Worm (Caenorhabditis elegans) whole organism, young adult: ENCODE data around the gene B0035.15.
A peak's percentile ranks its signal among the peaks of the same experiment; 100 is the strongest.

Experiments used
- B0035.1 ChIP-seq: sonication (generic microtip); optimal IDR thresholded peaks from 2 replicates; lab custom pipeline; 2016; ENCODE audit warnings: missing genetic modification characterization, mild to moderate bottlenecking, missing compliant biosample characterization, missing genotype, missing genetic modification reagents
- B0336.3 ChIP-seq: fragments of 200-800 bp; sonication (Bioruptor generic); IDR thresholded peaks from 2 replicates; pipeline ENCODE4 v1.3.6; 2022; ENCODE audit warnings: missing genetic modification characterization, missing compliant biosample characterization
- F37B4.10 ChIP-seq: fragments of 200-800 bp; sonication (Bioruptor generic); IDR thresholded peaks from 2 replicates; pipeline ENCODE4 v1.3.6; 2022; ENCODE audit warnings: missing genetic modification characterization, missing compliant biosample characterization
- F39B2.1 ChIP-seq: fragments of 200-800 bp; sonication (Bioruptor generic); IDR thresholded peaks from 2 replicates; pipeline ENCODE4 v1.3.6; 2022; ENCODE audit warnings: missing genetic modification reagents, missing genetic modification characterization, missing compliant biosample characterization
- F52B5.7 ChIP-seq: sonication (generic microtip); optimal IDR thresholded peaks from 2 replicates; lab custom pipeline; 2016; ENCODE audit warnings: mild to moderate bottlenecking, missing genetic modification characterization, missing compliant biosample characterization
- F55B11.4 ChIP-seq: sonication (generic microtip); optimal IDR thresholded peaks from 2 replicates; lab custom pipeline; 2016; ENCODE audit warnings: missing compliant biosample characterization, missing genetic modification characterization, borderline replicate concordance; ENCODE audit not compliant: insufficient read depth
- F57C9.4 ChIP-seq: sonication (generic microtip); optimal IDR thresholded peaks from 2 replicates; lab custom pipeline; 2017; ENCODE audit warnings: mild to moderate bottlenecking, missing genetic modification characterization, missing compliant biosample characterization
- K12H6.12 ChIP-seq: fragments of 200-800 bp; sonication (Bioruptor generic); optimal IDR thresholded peaks from 2 replicates; lab custom pipeline; 2018; ENCODE audit warnings: mild to moderate bottlenecking, missing genetic modification characterization, missing compliant biosample characterization
- T07F8.4 ChIP-seq: sonication (generic microtip); optimal IDR thresholded peaks from 2 replicates; lab custom pipeline; 2016; ENCODE audit warnings: mild to moderate bottlenecking, missing genetic modification characterization, moderate library complexity, missing compliant biosample characterization
- T26A5.8 ChIP-seq: sonication (generic microtip); optimal IDR thresholded peaks from 2 replicates; lab custom pipeline; 2016; ENCODE audit warnings: missing genetic modification characterization, missing compliant biosample characterization
- ZK185.1 ChIP-seq: sonication (generic microtip); optimal IDR thresholded peaks from 2 replicates; lab custom pipeline; 2016; ENCODE audit warnings: mild to moderate bottlenecking, missing genetic modification characterization, missing compliant biosample characterization; ENCODE audit not compliant: poor library complexity, severe bottlenecking
- attf-3 ChIP-seq: fragments of 200-800 bp; sonication (Bioruptor generic); conservative IDR thresholded peaks from 2 replicates; pipeline ENCODE4 v1.3.6; 2022; ENCODE audit warnings: missing genetic modification reagents, missing genetic modification characterization, missing compliant biosample characterization
- ceh-40 ChIP-seq: fragments of 200-800 bp; sonication (Bioruptor generic); IDR thresholded peaks from 2 replicates; pipeline ENCODE4 v1.3.6; 2022; ENCODE audit warnings: missing genetic modification characterization, missing compliant biosample characterization
- chd-7 ChIP-seq: sonication (generic microtip); optimal IDR thresholded peaks from 2 replicates; lab custom pipeline; 2016; ENCODE audit warnings: mild to moderate bottlenecking, missing genetic modification characterization, moderate library complexity, missing compliant biosample characterization
- dox-1 ChIP-seq: fragments of 200-800 bp; sonication (Bioruptor generic); IDR thresholded peaks from 2 replicates; pipeline ENCODE4 v1.3.6; 2022; ENCODE audit warnings: missing genetic modification reagents, missing genetic modification characterization, missing compliant biosample characterization
- dpff-1 ChIP-seq: sonication (generic microtip); optimal IDR thresholded peaks from 2 replicates; lab custom pipeline; 2017; ENCODE audit warnings: mild to moderate bottlenecking, missing genetic modification characterization, missing compliant biosample characterization
- dpl-1 ChIP-seq: fragments of 150-350 bp; optimal IDR thresholded peaks from 2 replicates; lab custom pipeline; 2014; ENCODE audit warnings: missing biosample characterization, missing genetic modification reagents, missing genetic modification characterization
- efl-1 ChIP-seq: fragments of 150-350 bp; optimal IDR thresholded peaks from 2 replicates; lab custom pipeline; 2014; ENCODE audit warnings: missing biosample characterization, missing genetic modification reagents, missing genetic modification characterization
- egl-18 ChIP-seq: fragments of 200-800 bp; sonication (Bioruptor generic); IDR thresholded peaks from 2 replicates; pipeline ENCODE4 v1.3.6; 2022; ENCODE audit warnings: missing genetic modification reagents, missing genetic modification characterization, missing compliant biosample characterization
- egrh-3 ChIP-seq: fragments of 200-800 bp; sonication (Bioruptor generic); IDR thresholded peaks from 2 replicates; pipeline ENCODE4 v1.3.6; 2022; ENCODE audit warnings: missing genetic modification reagents, missing genetic modification characterization, missing compliant biosample characterization
- ekl-4 ChIP-seq: fragments of 200-800 bp; sonication (Bioruptor generic); IDR thresholded peaks from 2 replicates; pipeline ENCODE4 v1.3.6; 2022; ENCODE audit warnings: missing genetic modification reagents, missing genetic modification characterization, missing compliant biosample characterization
- ets-4 ChIP-seq: fragments of 200-800 bp; sonication (Bioruptor generic); optimal IDR thresholded peaks from 2 replicates; lab custom pipeline; 2018; ENCODE audit warnings: mild to moderate bottlenecking, missing genetic modification characterization, missing compliant biosample characterization
- hlh-26 ChIP-seq: fragments of 200-800 bp; sonication (Bioruptor generic); conservative IDR thresholded peaks from 2 replicates; pipeline ENCODE4 v1.3.6; 2022; ENCODE audit warnings: missing genetic modification reagents, missing genetic modification characterization, missing compliant biosample characterization
- lin-40 ChIP-seq: sonication (generic microtip); optimal IDR thresholded peaks from 2 replicates; lab custom pipeline; 2016; ENCODE audit warnings: missing genetic modification characterization, mild to moderate bottlenecking, missing compliant biosample characterization, missing genotype, missing genetic modification reagents
- lsl-1 ChIP-seq: fragments of 200-800 bp; sonication (Bioruptor generic); optimal IDR thresholded peaks from 2 replicates; lab custom pipeline; 2018; ENCODE audit warnings: mild to moderate bottlenecking, missing genetic modification characterization, moderate library complexity, missing compliant biosample characterization
- lsy-27 ChIP-seq: sonication (generic microtip); optimal IDR thresholded peaks from 2 replicates; lab custom pipeline; 2017; ENCODE audit warnings: missing genetic modification characterization, mild to moderate bottlenecking, missing compliant biosample characterization, antibody characterized with exemption, missing genotype, borderline replicate concordance; ENCODE audit not compliant: insufficient read depth
- madf-3 ChIP-seq: fragments of 200-800 bp; sonication (Bioruptor generic); IDR thresholded peaks from 2 replicates; pipeline ENCODE4 v1.3.6; 2022; ENCODE audit warnings: missing genetic modification reagents, missing genetic modification characterization, missing compliant biosample characterization
- mcd-1 ChIP-seq: fragments of 200-800 bp; sonication (Bioruptor generic); IDR thresholded peaks from 2 replicates; pipeline ENCODE4 v1.3.6; 2022; ENCODE audit warnings: missing genetic modification reagents, missing genetic modification characterization, missing compliant biosample characterization
- mel-28 ChIP-seq: sonication (generic microtip); optimal IDR thresholded peaks from 2 replicates; lab custom pipeline; 2016; ENCODE audit warnings: borderline replicate concordance, mild to moderate bottlenecking, missing genetic modification characterization, missing compliant biosample characterization
- nfya-1 ChIP-seq: sonication (generic microtip); optimal IDR thresholded peaks from 2 replicates; lab custom pipeline; 2017; ENCODE audit warnings: antibody characterized with exemption, missing compliant biosample characterization, missing genetic modification characterization, borderline replicate concordance; ENCODE audit not compliant: insufficient read depth
- nfyb-1 ChIP-seq: fragments of 200-800 bp; sonication (Bioruptor generic); IDR thresholded peaks from 2 replicates; pipeline ENCODE4 v1.3.6; 2022; ENCODE audit warnings: missing genetic modification reagents, missing genetic modification characterization, missing compliant biosample characterization
- nhr-120 ChIP-seq: fragments of 200-800 bp; sonication (Bioruptor generic); IDR thresholded peaks from 2 replicates; pipeline ENCODE4 v1.3.6; 2022; ENCODE audit warnings: missing genetic modification characterization, missing compliant biosample characterization
- nhr-27 ChIP-seq: fragments of 200-800 bp; sonication (Bioruptor generic); optimal IDR thresholded peaks from 2 replicates; lab custom pipeline; 2018; ENCODE audit warnings: mild to moderate bottlenecking, missing genetic modification characterization, moderate library complexity, missing compliant biosample characterization
- repo-1 ChIP-seq: sonication (generic microtip); optimal IDR thresholded peaks from 2 replicates; lab custom pipeline; 2017; ENCODE audit warnings: mild to moderate bottlenecking, missing genetic modification characterization, missing compliant biosample characterization
- rpc-1 ChIP-seq, 2 experiments: fragments of 150-350 bp in 1 of 2; sonication (generic microtip) in 1 of 2; optimal IDR thresholded peaks; 2 replicates each; lab custom pipeline; 2014 to 2018; ENCODE audit warnings: missing biosample characterization in 1 of 2, missing genetic modification characterization in 1 of 2, missing genetic modification reagents in 1 of 2, missing genotype in 1 of 2
- snpc-1.1 ChIP-seq: sonication (generic microtip); optimal IDR thresholded peaks from 2 replicates; lab custom pipeline; 2017; ENCODE audit warnings: missing genetic modification characterization, mild to moderate bottlenecking, missing compliant biosample characterization, antibody characterized with exemption, moderate library complexity, missing genotype, missing genetic modification reagents; ENCODE audit not compliant: insufficient read depth
- snpc-1.3 ChIP-seq: sonication (generic microtip); optimal IDR thresholded peaks from 2 replicates; lab custom pipeline; 2017; ENCODE audit warnings: missing genetic modification characterization, mild to moderate bottlenecking, missing compliant biosample characterization, antibody characterized with exemption, moderate library complexity, missing genotype, missing genetic modification reagents; ENCODE audit not compliant: insufficient read depth
- snpc-4 ChIP-seq, 5 experiments: fragments of 150-350 bp in 1 of 5; sonication (generic microtip) in 4 of 5; optimal IDR thresholded peaks; 2 replicates each; lab custom pipeline; 2014 to 2018; ENCODE audit warnings: missing genetic modification characterization in 5 of 5, missing biosample characterization in 3 of 5, antibody characterized with exemption in 2 of 5, mild to moderate bottlenecking in 2 of 5, missing compliant biosample characterization in 2 of 5, missing genotype in 2 of 5, moderate library complexity in 2 of 5, missing genetic modification reagents in 1 of 5
- somi-1 ChIP-seq: fragments of 200-800 bp; sonication (Bioruptor generic); optimal IDR thresholded peaks from 2 replicates; lab custom pipeline; 2018; ENCODE audit warnings: mild to moderate bottlenecking, missing genetic modification characterization, missing compliant biosample characterization
- tbp1 ChIP-seq: fragments of 200-800 bp; sonication (Bioruptor generic); optimal IDR thresholded peaks from 2 replicates; lab custom pipeline; 2018; ENCODE audit warnings: mild to moderate bottlenecking, missing genetic modification characterization, missing compliant biosample characterization
- tbx-9 ChIP-seq: sonication (generic microtip); optimal IDR thresholded peaks from 2 replicates; lab custom pipeline; 2016; ENCODE audit warnings: borderline replicate concordance, missing genetic modification characterization, inconsistent platforms, missing compliant biosample characterization
- unc-62 ChIP-seq: fragments of 150-350 bp; optimal IDR thresholded peaks from 2 replicates; lab custom pipeline; 2014; ENCODE audit warnings: missing biosample characterization, missing genetic modification reagents, missing genetic modification characterization
- zfh-2 ChIP-seq: fragments of 200-800 bp; sonication (Bioruptor generic); conservative IDR thresholded peaks from 2 replicates; pipeline ENCODE4 v1.3.6; 2022; ENCODE audit warnings: missing genetic modification reagents, missing genetic modification characterization, missing compliant biosample characterization
- ztf-26 ChIP-seq: sonication (generic microtip); optimal IDR thresholded peaks from 2 replicates; lab custom pipeline; 2017; ENCODE audit warnings: missing genetic modification characterization, missing compliant biosample characterization
- ztf-28 ChIP-seq: fragments of 200-800 bp; sonication (Bioruptor generic); IDR thresholded peaks from 2 replicates; pipeline ENCODE4 v1.3.6; 2022; ENCODE audit warnings: missing genetic modification reagents, missing genetic modification characterization, missing compliant biosample characterization

The B0035.15 gene

DNA sequence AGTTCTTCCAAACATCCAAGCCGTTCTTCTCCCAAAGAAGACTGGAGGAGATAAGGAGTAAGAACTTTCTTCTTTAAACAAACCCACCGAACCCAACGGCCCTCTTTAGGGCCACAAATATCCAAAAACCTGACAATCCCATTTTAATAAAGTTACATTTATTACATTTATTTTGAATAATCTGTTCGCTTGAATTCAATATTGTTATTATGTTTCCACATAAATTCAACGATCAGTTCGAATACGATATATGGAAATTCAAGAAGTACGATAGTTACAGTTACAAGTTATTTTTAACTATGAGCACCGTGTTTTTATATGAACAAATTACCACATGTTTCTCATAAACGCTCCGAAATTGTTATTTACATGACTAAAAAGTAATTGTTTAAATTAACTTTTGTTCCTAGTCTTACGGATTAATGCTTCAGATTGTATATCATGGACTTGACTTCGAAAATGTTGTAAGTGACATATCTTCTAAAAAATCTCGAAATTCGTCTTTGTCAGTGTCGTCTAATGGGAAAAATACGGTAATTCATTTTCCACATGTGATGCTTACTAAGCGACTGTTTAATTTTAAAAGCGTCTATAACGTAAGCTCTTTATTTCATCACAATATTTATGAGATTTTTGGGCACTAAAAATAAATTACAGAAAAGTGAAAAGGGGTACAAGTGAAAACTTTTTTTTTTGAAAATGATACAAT lies 42.8 kb upstream of the B0035.15 start (continued):
- no peak for TF ChIP-seq attf-3 (GFP tag; lab: Robert Waterston, UW)
- no peak for TF ChIP-seq ZK185.1
- no peak for TF ChIP-seq nfya-1 (tag; lab: Kevin White, UChicago)
- no peak for TF ChIP-seq unc-62 (GFP tag; lab: Kevin White, UChicago)
- TF ChIP-seq dpl-1 (GFP tag; lab: Kevin White, UChicago): no peak
- no peak for TF ChIP-seq chd-7 (tag; lab: Kevin White, UChicago)
- TF ChIP-seq hlh-26 (GFP tag; lab: Robert Waterston, UW): no peak
- peak; percentile 2 for TF ChIP-seq efl-1 (GFP tag; lab: Kevin White, UChicago)
- TF ChIP-seq dpff-1 (tag; lab: Kevin White, UChicago): no peak
- peak; percentile 78 for TF ChIP-seq nfyb-1
- no peak for TF ChIP-seq ztf-28 (GFP tag; lab: Robert Waterston, UW)
- TF ChIP-seq zfh-2 (GFP tag; lab: Robert Waterston, UW): no peak
- TF ChIP-seq T26A5.8 (tag; lab: Kevin White, UChicago): no peak
- TF ChIP-seq ceh-40: no peak
- TF ChIP-seq snpc-4 (GFP tag; optimal IDR thresholded peaks at IDR 0.05; lab: Kevin White, UChicago): no peak
- no peak for TF ChIP-seq snpc-4 (tag; optimal IDR thresholded peaks at IDR 0.05; lab: Kevin White, UChicago)
- no peak for TF ChIP-seq F57C9.4 (tag; lab: Kevin White, UChicago)
- peak; percentile 6 for TF ChIP-seq snpc-1.1 (tag; lab: Kevin White, UChicago)
- TF ChIP-seq egl-18 (GFP tag; lab: Robert Waterston, UW): no peak
- TF ChIP-seq rpc-1 (optimal IDR thresholded peaks at IDR 0.05; lab: Kevin White, UChicago): no peak
- no peak for TF ChIP-seq rpc-1 (tag; optimal IDR thresholded peaks at IDR 0.05; lab: Kevin White, UChicago)
- no peak for TF ChIP-seq repo-1
- no peak for TF ChIP-seq ztf-26 (tag; lab: Kevin White, UChicago)
- peak; percentile 7 for TF ChIP-seq tbp1 (GFP tag; lab: Kevin White, UChicago)
- TF ChIP-seq F52B5.7 (tag; lab: Kevin White, UChicago): no peak
- peak; percentile 65 for TF ChIP-seq snpc-1.3 (tag; lab: Kevin White, UChicago)
- TF ChIP-seq dox-1: peak; percentile 81
- TF ChIP-seq ekl-4: 0 out of 2 replicates have a peak, but pooled peaks have one; percentile 53
- TF ChIP-seq ets-4 (GFP tag; lab: Kevin White, UChicago): no peak
- no peak for TF ChIP-seq somi-1
- peak; percentile 19 for TF ChIP-seq lsl-1 (GFP tag; lab: Kevin White, UChicago)
- no peak for TF ChIP-seq B0336.3 (GFP tag; lab: Robert Waterston, UW)
- TF ChIP-seq mel-28 (tag; lab: Kevin White, UChicago): no peak
- no peak for TF ChIP-seq lin-40
- 0 out of 2 replicates have a peak, but pooled peaks have one; percentile 6 for TF ChIP-seq madf-3 (GFP tag; lab: Robert Waterston, UW)
- no peak for TF ChIP-seq K12H6.12 (tag; lab: Kevin White, UChicago)
- TF ChIP-seq tbx-9 (tag; lab: Kevin White, UChicago): no peak
- TF ChIP-seq egrh-3 (GFP tag; lab: Robert Waterston, UW): no peak
- TF ChIP-seq F55B11.4 (tag; lab: Kevin White, UChicago): no peak
- peak; percentile 90; the same call in 1 of the 2 replicates for TF ChIP-seq F39B2.1 (GFP tag; lab: Robert Waterston, UW)
- TF ChIP-seq T07F8.4: no peak
- TF ChIP-seq lsy-27 (tag; lab: Kevin White, UChicago): no peak
- TF ChIP-seq mcd-1 (GFP tag; lab: Robert Waterston, UW): 0 out of 2 replicates have a peak, but pooled peaks have one; percentile 34
- TF ChIP-seq nhr-120 (GFP tag; lab: Robert Waterston, UW): no peak
- TF ChIP-seq F37B4.10 (GFP tag; lab: Robert Waterston, UW): 0 out of 2 replicates have a peak, but pooled peaks have one; percentile 13
- no peak for TF ChIP-seq nhr-27
- no peak for TF ChIP-seq B0035.1 (tag; lab: Kevin White, UChicago)
